Worm (Caenorhabditis elegans) whole organism, late embryonic: ENCODE measurements around the gene sra-34.

Experiments
- ama-1 ChIP-seq: fragments of 150-350 bp; optimal IDR thresholded peaks from 2 replicates; lab custom pipeline; 2014
- elt-4 ChIP-seq: sonication (generic microtip); optimal IDR thresholded peaks from 2 replicates; lab custom pipeline; 2016; ENCODE audit warnings: missing genetic modification characterization, missing compliant biosample characterization
- hlh-13 ChIP-seq: fragments of 200-800 bp; sonication (Bioruptor generic); optimal IDR thresholded peaks from 2 replicates; lab custom pipeline; 2018; ENCODE audit warnings: mild to moderate bottlenecking, missing genetic modification characterization, missing compliant biosample characterization
- hlh-30 ChIP-seq: sonication (generic microtip); optimal IDR thresholded peaks from 2 replicates; lab custom pipeline; 2017; ENCODE audit warnings: antibody characterized with exemption, missing genetic modification characterization, missing compliant biosample characterization; ENCODE audit not compliant: insufficient read depth
- hlh-6 ChIP-seq: sonication (generic microtip); optimal IDR thresholded peaks from 2 replicates; lab custom pipeline; 2016; ENCODE audit warnings: missing genotype, missing genetic modification characterization, missing compliant biosample characterization
- odd-2 ChIP-seq: sonication (generic microtip); optimal IDR thresholded peaks from 2 replicates; lab custom pipeline; 2017; ENCODE audit warnings: antibody characterized with exemption, mild to moderate bottlenecking, missing genetic modification characterization, missing compliant biosample characterization
- unc-86 ChIP-seq: sonication (generic microtip); optimal IDR thresholded peaks from 2 replicates; lab custom pipeline; 2016; ENCODE audit warnings: missing genetic modification characterization, missing compliant biosample characterization

- TF ChIP-seq unc-86 (tag; lab: Kevin White, UChicago) (no peak), elt-4 (no peak), hlh-30 (tag; lab: Kevin White, UChicago) (no peak), hlh-13 (no peak), ama-1 (lab: Kevin White, UChicago) (no peak), hlh-6 (no peak), odd-2 (tag; lab: Kevin White, UChicago) (no peak)
Measured at ce11 chrII:4511911-4512310, 31.6 kb downstream of the sra-34 start, which contains the start of gene cyp-23A1.
